Fruit fly (Drosophila melanogaster) Kc167 (cell line): ENCODE results near the gene CG33288.

ENCODE experiments used
- Myc ChIP-seq: fragments of >200 bp; optimal IDR thresholded peaks from 2 replicates; lab custom pipeline; 2017; ENCODE audit warnings: missing external identifiers
- Sin3A ChIP-seq: fragments of >200 bp; optimal IDR thresholded peaks from 2 replicates; lab custom pipeline; 2018; ENCODE audit warnings: missing external identifiers
- h ChIP-seq: fragments of >200 bp; optimal IDR thresholded peaks from 3 replicates; lab custom pipeline; 2018; ENCODE audit warnings: missing external identifiers
- insv ChIP-seq: fragments of >200 bp; optimal IDR thresholded peaks from 3 replicates; lab custom pipeline; 2018; ENCODE audit warnings: missing external identifiers
- psq ChIP-seq: fragments of >200 bp; optimal IDR thresholded peaks from 2 replicates; lab custom pipeline; 2017; ENCODE audit warnings: missing external identifiers
- ttk ChIP-seq: sonication (Bioruptor generic); optimal IDR thresholded peaks from 2 replicates; lab custom pipeline; 2017; ENCODE audit warnings: missing external identifiers

dm6 chr3L:21462860-21463259 lies 35.3 kb downstream of the CG33288 start:
- TF ChIP-seq Sin3A (lab: Kevin White, UChicago) (no peak), psq (lab: Kevin White, UChicago) (no peak), Myc (lab: Kevin White, UChicago) (no peak), h (lab: Kevin White, UChicago) (no peak), insv (lab: Kevin White, UChicago) (no peak), ttk (lab: Kevin White, UChicago) (no peak)
